Worm (Caenorhabditis elegans): Measurements from ENCODE around the gene hex-3.
A peak's percentile ranks its signal among the peaks of the same experiment; 100 is the strongest.

Gene hex-3

ce11 chrIII:10855398-10855880 is 6.4 kb downstream of the hex-3 start, which contains the start of gene Y39A1C.1:
Gene Y39A1C.1, plus strand, starts transcription at chrIII:10855448.
- TF ChIP-seq fkh-10 (GFP tag; optimal IDR thresholded peaks at IDR 0.05) = no peak
- no peak for TF ChIP-seq elt-3 (tag; optimal IDR thresholded peaks at IDR 0.05)
- TF ChIP-seq hmg-11 (tag; optimal IDR thresholded peaks at IDR 0.05) = peak; percentile 67
- TF ChIP-seq R02D3.7 (tag; optimal IDR thresholded peaks at IDR 0.05) = no peak
- TF ChIP-seq lin-15B (tag; optimal IDR thresholded peaks at IDR 0.05) = peak; percentile 24
- TF ChIP-seq nfya-1 (tag; optimal IDR thresholded peaks at IDR 0.05; ENCODE audit: insufficient read depth) = peak; percentile 54
- peak; percentile 60 for TF ChIP-seq lin-39 (tag; optimal IDR thresholded peaks at IDR 0.05)
- no peak for TF ChIP-seq nhr-23 (tag; optimal IDR thresholded peaks at IDR 0.05)
- no peak for TF ChIP-seq pqm-1 (tag; optimal IDR thresholded peaks at IDR 0.05)
- TF ChIP-seq nhr-28 (tag; optimal IDR thresholded peaks at IDR 0.05) = no peak
- TF ChIP-seq elt-1 (tag; optimal IDR thresholded peaks at IDR 0.05) = no peak
- no peak for TF ChIP-seq pha-4 (tag; optimal IDR thresholded peaks at IDR 0.05)

- TF ChIP-seq hmg-11 (tag; optimal IDR thresholded peaks at IDR 0.05) (no peak), nhr-11 (tag; optimal IDR thresholded peaks at IDR 0.05) (no peak), lsy-12 (tag; optimal IDR thresholded peaks at IDR 0.05) (no peak), zag-1 (tag; optimal IDR thresholded peaks at IDR 0.05) (no peak), nhr-43 (tag; optimal IDR thresholded peaks at IDR 0.05; ENCODE audit: poor library complexity, severe bottlenecking) (peak; percentile 55), R02D3.7 (tag; optimal IDR thresholded peaks at IDR 0.05) (no peak), lin-15B (tag; optimal IDR thresholded peaks at IDR 0.05) (no peak), nfya-1 (tag; optimal IDR thresholded peaks at IDR 0.05; ENCODE audit: insufficient read depth) (no peak)
These were observed 7.8 kb downstream of the hex-3 start for ce11 chrIII:10856830-10857229.

ce11 chrIII:10857984-10858383 is 9.0 kb downstream of the hex-3 start, which contains the start of gene oxi-1:
Gene oxi-1, plus strand, starts transcription at chrIII:10858284.
- TF ChIP-seq ceh-28 (tag; optimal IDR thresholded peaks at IDR 0.05) (no peak), ceh-16 (tag; optimal IDR thresholded peaks at IDR 0.05) (no peak), lin-15B (tag; optimal IDR thresholded peaks at IDR 0.05) (no peak)

ce11 chrIII:10861375-10861774 is 12.4 kb downstream of the hex-3 start:
- TF ChIP-seq aly-2 (tag; optimal IDR thresholded peaks at IDR 0.05) (no peak), elt-2 (tag; optimal IDR thresholded peaks at IDR 0.05) (no peak), nhr-237 (tag; optimal IDR thresholded peaks at IDR 0.05) (no peak), daf-12 (tag; optimal IDR thresholded peaks at IDR 0.05) (no peak), zag-1 (tag; optimal IDR thresholded peaks at IDR 0.05) (no peak), ceh-28 (tag; optimal IDR thresholded peaks at IDR 0.05) (peak; percentile 96)

ce11 chrIII:10867086-10867485 is 18.1 kb downstream of the hex-3 start:
- TF ChIP-seq fkh-10 (GFP tag; optimal IDR thresholded peaks at IDR 0.05) (no peak), ceh-9 (tag; optimal IDR thresholded peaks at IDR 0.05) (no peak), ztf-11 (tag; optimal IDR thresholded peaks at IDR 0.05) (no peak), zag-1 (tag; optimal IDR thresholded peaks at IDR 0.05) (no peak), nhr-28 (tag; optimal IDR thresholded peaks at IDR 0.05) (no peak), lin-15B (tag; optimal IDR thresholded peaks at IDR 0.05) (no peak), ceh-16 (tag; optimal IDR thresholded peaks at IDR 0.05) (no peak), ceh-82 (tag; optimal IDR thresholded peaks at IDR 0.05) (no peak), unc-62 (GFP tag; optimal IDR thresholded peaks at IDR 0.05) (no peak), elt-1 (tag; optimal IDR thresholded peaks at IDR 0.05) (no peak), pqm-1 (tag; optimal IDR thresholded peaks at IDR 0.05) (no peak), elt-3 (tag; optimal IDR thresholded peaks at IDR 0.05) (no peak), fos-1 (tag; optimal IDR thresholded peaks at IDR 0.05) (no peak)

ce11 chrIII:10868653-10869392 is 19.8 kb downstream of the hex-3 start, which contains the start of the genes cey-4 and vps-50:
Gene cey-4, minus strand, starts transcription at chrIII:10868703.
Gene vps-50, plus strand, starts transcription at chrIII:10869193.
- no peak for TF ChIP-seq R02D3.7 (tag; optimal IDR thresholded peaks at IDR 0.05)
- peak; percentile 27 for TF ChIP-seq pha-4 (tag; optimal IDR thresholded peaks at IDR 0.05)
- no peak for TF ChIP-seq ztf-11 (tag; optimal IDR thresholded peaks at IDR 0.05)
- TF ChIP-seq snpc-4 (tag; optimal IDR thresholded peaks at IDR 0.05) = no peak
- TF ChIP-seq eor-1 (tag; optimal IDR thresholded peaks at IDR 0.05) = no peak
- no peak for TF ChIP-seq nhr-11 (tag; optimal IDR thresholded peaks at IDR 0.05)
- no peak for TF ChIP-seq nhr-25 (tag; optimal IDR thresholded peaks at IDR 0.05)
- TF ChIP-seq ceh-9 (tag; optimal IDR thresholded peaks at IDR 0.05) = no peak
- TF ChIP-seq tbx-2 (tag; optimal IDR thresholded peaks at IDR 0.05) = no peak
- no peak for TF ChIP-seq sea-2 (GFP tag; optimal IDR thresholded peaks at IDR 0.05)
- no peak for TF ChIP-seq ceh-82 (tag; optimal IDR thresholded peaks at IDR 0.05)
- TF ChIP-seq daf-12 (tag; optimal IDR thresholded peaks at IDR 0.05) = no peak
- TF ChIP-seq lin-39 (tag; optimal IDR thresholded peaks at IDR 0.05) = peak; percentile 53
- TF ChIP-seq skn-1 (tag; optimal IDR thresholded peaks at IDR 0.05) = no peak
- TF ChIP-seq nhr-237 (tag; optimal IDR thresholded peaks at IDR 0.05) = no peak
- TF ChIP-seq fkh-2 (tag; optimal IDR thresholded peaks at IDR 0.05) = no peak
- no peak for TF ChIP-seq fkh-10 (GFP tag; optimal IDR thresholded peaks at IDR 0.05)
- TF ChIP-seq lin-15B (tag; optimal IDR thresholded peaks at IDR 0.05) = peak; percentile 48
- peak; percentile 59 for TF ChIP-seq hmg-11 (tag; optimal IDR thresholded peaks at IDR 0.05)
- no peak for TF ChIP-seq unc-39 (tag; optimal IDR thresholded peaks at IDR 0.05)
- no peak for TF ChIP-seq elt-1 (tag; optimal IDR thresholded peaks at IDR 0.05)
- TF ChIP-seq egl-5 (tag; optimal IDR thresholded peaks at IDR 0.05) = peak; percentile 13
- no peak for TF ChIP-seq jun-1 (tag; optimal IDR thresholded peaks at IDR 0.05)
- TF ChIP-seq nfya-1 (tag; optimal IDR thresholded peaks at IDR 0.05; ENCODE audit: insufficient read depth) = no peak
- TF ChIP-seq zag-1 (tag; optimal IDR thresholded peaks at IDR 0.05) = no peak
- TF ChIP-seq nhr-23 (tag; optimal IDR thresholded peaks at IDR 0.05) = no peak
- no peak for TF ChIP-seq unc-62 (GFP tag; optimal IDR thresholded peaks at IDR 0.05)

Measured in whole organism, L3 larva.